Fruit fly (Drosophila melanogaster) whole organism, wandering third instar larva: ENCODE measurements around the gene Send1.

Source experiments
- GATAd ChIP-seq: sonication (Bioruptor generic); optimal IDR thresholded peaks from 2 replicates; lab custom pipeline; 2016; ENCODE audit warnings: missing biosample characterization, missing genetic modification characterization
- Myc ChIP-seq: fragments of >200 bp; optimal IDR thresholded peaks from 2 replicates; lab custom pipeline; 2017
- dmrt93B ChIP-seq: fragments of 200-800 bp; sonication (Bioruptor generic); optimal IDR thresholded peaks from 2 replicates; lab custom pipeline; 2018; ENCODE audit warnings: missing biosample characterization, mild to moderate bottlenecking, missing genetic modification characterization
- pan ChIP-seq: fragments of >200 bp; optimal IDR thresholded peaks from 2 replicates; lab custom pipeline; 2017

- no peak for TF ChIP-seq Myc (lab: Kevin White, UChicago)
- no peak for TF ChIP-seq dmrt93B (GFP tag; lab: Kevin White, UChicago)
- TF ChIP-seq GATAd (GFP tag; lab: Kevin White, UChicago): no peak
- no peak for TF ChIP-seq pan
Measured at dm6 chr2L:2265221-2265620, 10.4 kb upstream of the Send1 start, which contains the start of gene CG34049.
